Worm (Caenorhabditis elegans) whole organism, L3 larva: ENCODE data around the gene F27B3.6.

Source experiments
- R02D3.7 ChIP-seq: fragments of 150-350 bp; optimal IDR thresholded peaks from 2 replicates; lab custom pipeline; 2014; ENCODE audit warnings: missing biosample characterization, missing genetic modification characterization
- aly-2 ChIP-seq: fragments of 150-350 bp; optimal IDR thresholded peaks from 2 replicates; lab custom pipeline; 2014; ENCODE audit warnings: missing biosample characterization, missing genetic modification characterization
- ama-1 ChIP-seq: fragments of 150-350 bp; optimal IDR thresholded peaks from 2 replicates; lab custom pipeline; 2018
- ceh-16 ChIP-seq: sonication (generic microtip); optimal IDR thresholded peaks from 2 replicates; lab custom pipeline; 2017; ENCODE audit warnings: missing biosample characterization, missing genetic modification characterization
- ceh-28 ChIP-seq: fragments of 150-350 bp; optimal IDR thresholded peaks from 2 replicates; lab custom pipeline; 2014; ENCODE audit warnings: missing biosample characterization, missing genetic modification reagents, missing genetic modification characterization
- ceh-82 ChIP-seq: fragments of 150-350 bp; optimal IDR thresholded peaks from 2 replicates; lab custom pipeline; 2014; ENCODE audit warnings: missing biosample characterization, missing genetic modification characterization
- egl-27 ChIP-seq: sonication (generic microtip); optimal IDR thresholded peaks from 4 replicates; lab custom pipeline; 2017; ENCODE audit warnings: missing biosample characterization, missing genetic modification reagents, missing genetic modification characterization
- egl-5 ChIP-seq: fragments of 150-350 bp; optimal IDR thresholded peaks from 2 replicates; lab custom pipeline; 2017; ENCODE audit warnings: missing biosample characterization, missing genetic modification reagents, missing genetic modification characterization, inconsistent platforms
- elt-1 ChIP-seq: fragments of 150-350 bp; optimal IDR thresholded peaks from 2 replicates; lab custom pipeline; 2014; ENCODE audit warnings: missing biosample characterization, missing genetic modification characterization
- elt-2 ChIP-seq: sonication (generic microtip); optimal IDR thresholded peaks from 2 replicates; lab custom pipeline; 2016; ENCODE audit warnings: missing genetic modification reagents, mild to moderate bottlenecking, missing genetic modification characterization, missing compliant biosample characterization
- elt-3 ChIP-seq, 3 experiments: fragments of 150-350 bp in 1 of 3; sonication (generic microtip) in 2 of 3; optimal IDR thresholded peaks; 2 replicates in 2 of 3; 4 replicates in 1 of 3; lab custom pipeline; 2014 to 2017; ENCODE audit warnings: missing biosample characterization in 3 of 3, missing genetic modification characterization in 3 of 3
- eor-1 ChIP-seq, 2 experiments: fragments of 150-350 bp; optimal IDR thresholded peaks; 2 replicates each; lab custom pipeline; 2014 to 2018; ENCODE audit warnings: missing biosample characterization in 2 of 2, missing genetic modification characterization in 2 of 2
- fkh-10 ChIP-seq: sonication (generic microtip); optimal IDR thresholded peaks from 2 replicates; lab custom pipeline; 2017; ENCODE audit warnings: missing biosample characterization, missing genetic modification reagents, missing genetic modification characterization
- hmg-11 ChIP-seq: sonication (generic microtip); optimal IDR thresholded peaks from 2 replicates; lab custom pipeline; 2016; ENCODE audit warnings: missing genetic modification characterization, missing compliant biosample characterization
- jun-1 ChIP-seq: fragments of 150-350 bp; optimal IDR thresholded peaks from 2 replicates; lab custom pipeline; 2014; ENCODE audit warnings: missing biosample characterization, missing genetic modification reagents, missing genetic modification characterization
- lin-15B ChIP-seq: fragments of 150-350 bp; optimal IDR thresholded peaks from 2 replicates; lab custom pipeline; 2014; ENCODE audit warnings: missing biosample characterization, missing genetic modification characterization
- lin-39 ChIP-seq: fragments of 150-350 bp; optimal IDR thresholded peaks from 2 replicates; lab custom pipeline; 2018; ENCODE audit warnings: missing biosample characterization, missing genetic modification reagents, missing genetic modification characterization
- lsy-12 ChIP-seq: sonication (generic microtip); optimal IDR thresholded peaks from 2 replicates; lab custom pipeline; 2016; ENCODE audit warnings: mild to moderate bottlenecking, missing genetic modification characterization, missing compliant biosample characterization
- nfya-1 ChIP-seq: sonication (generic microtip); optimal IDR thresholded peaks from 2 replicates; lab custom pipeline; 2017; ENCODE audit warnings: missing genetic modification characterization, mild to moderate bottlenecking, missing compliant biosample characterization, antibody characterized with exemption, moderate library complexity; ENCODE audit not compliant: insufficient read depth
- nhr-11 ChIP-seq: fragments of 150-350 bp; optimal IDR thresholded peaks from 2 replicates; lab custom pipeline; 2014; ENCODE audit warnings: missing biosample characterization, missing genetic modification characterization
- nhr-12 ChIP-seq: fragments of 150-350 bp; optimal IDR thresholded peaks from 2 replicates; lab custom pipeline; 2014; ENCODE audit warnings: missing biosample characterization, missing genetic modification characterization
- nhr-23 ChIP-seq: fragments of 150-350 bp; optimal IDR thresholded peaks from 2 replicates; lab custom pipeline; 2014; ENCODE audit warnings: missing biosample characterization, missing genetic modification reagents, missing genetic modification characterization
- nhr-25 ChIP-seq: sonication (generic microtip); optimal IDR thresholded peaks from 2 replicates; lab custom pipeline; 2017; ENCODE audit warnings: missing biosample characterization, missing genetic modification characterization
- nhr-28 ChIP-seq: fragments of 150-350 bp; optimal IDR thresholded peaks from 2 replicates; lab custom pipeline; 2014; ENCODE audit warnings: missing biosample characterization, missing genetic modification characterization
- nhr-43 ChIP-seq: sonication (generic microtip); optimal IDR thresholded peaks from 2 replicates; lab custom pipeline; 2016; ENCODE audit warnings: mild to moderate bottlenecking, missing genetic modification characterization, missing compliant biosample characterization; ENCODE audit not compliant: poor library complexity, severe bottlenecking
- nhr-67 ChIP-seq: fragments of 150-350 bp; optimal IDR thresholded peaks from 2 replicates; lab custom pipeline; 2014; ENCODE audit warnings: missing biosample characterization, missing genetic modification characterization
- nhr-76 ChIP-seq: fragments of 150-350 bp; sonication (generic microtip); optimal IDR thresholded peaks from 5 replicates; lab custom pipeline; 2014; ENCODE audit warnings: missing biosample characterization, missing genetic modification characterization
- nhr-77 ChIP-seq: fragments of 150-350 bp; optimal IDR thresholded peaks from 2 replicates; lab custom pipeline; 2014; ENCODE audit warnings: missing biosample characterization, missing genetic modification characterization
- pha-4 ChIP-seq: fragments of 150-350 bp; optimal IDR thresholded peaks from 2 replicates; lab custom pipeline; 2014; ENCODE audit warnings: missing biosample characterization, missing genetic modification reagents, missing genetic modification characterization
- pqm-1 ChIP-seq: fragments of 150-350 bp; optimal IDR thresholded peaks from 2 replicates; lab custom pipeline; 2017; ENCODE audit warnings: missing biosample characterization, missing genetic modification characterization, inconsistent platforms
- skn-1 ChIP-seq: fragments of 150-350 bp; optimal IDR thresholded peaks from 2 replicates; lab custom pipeline; 2014; ENCODE audit warnings: missing biosample characterization, missing genetic modification characterization
- snpc-4 ChIP-seq: fragments of 150-350 bp; optimal IDR thresholded peaks from 2 replicates; lab custom pipeline; 2014; ENCODE audit warnings: missing biosample characterization, missing genetic modification characterization
- tbx-2 ChIP-seq: sonication (generic microtip); optimal IDR thresholded peaks from 2 replicates; lab custom pipeline; 2016; ENCODE audit warnings: mild to moderate bottlenecking, missing genetic modification characterization, missing compliant biosample characterization
- unc-39 ChIP-seq: sonication (generic microtip); optimal IDR thresholded peaks from 4 replicates; lab custom pipeline; 2017; ENCODE audit warnings: missing biosample characterization, missing genetic modification characterization
- unc-62 ChIP-seq: fragments of 150-350 bp; sonication (generic microtip); optimal IDR thresholded peaks from 4 replicates; lab custom pipeline; 2014; ENCODE audit warnings: missing biosample characterization, missing genetic modification reagents, missing genetic modification characterization
- zag-1 ChIP-seq: fragments of 150-350 bp; optimal IDR thresholded peaks from 2 replicates; lab custom pipeline; 2014; ENCODE audit warnings: missing biosample characterization, missing genetic modification characterization

The F27B3.6 gene

DNA sequence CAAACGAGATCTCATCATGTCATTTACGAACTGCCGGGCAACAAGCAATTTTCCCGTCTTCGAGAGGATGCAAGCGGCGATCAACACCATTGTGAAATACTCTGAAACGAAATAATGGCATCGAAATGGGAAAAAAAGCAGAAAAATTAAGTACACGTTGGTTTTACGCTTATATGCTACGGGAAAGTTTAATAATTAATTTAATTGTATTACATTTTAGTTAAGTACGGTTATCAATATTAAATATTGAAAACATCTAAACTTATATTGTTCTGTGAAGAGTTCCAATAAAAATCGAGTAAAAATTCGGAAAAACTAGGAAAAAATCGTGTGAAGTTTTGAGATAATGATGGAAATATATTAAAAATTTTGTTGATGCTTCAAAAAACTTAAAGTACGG, 46.5 kb upstream of the F27B3.6 start, which contains the start of gene copd-1:
copd-1 (minus strand) TSS at position 101 of the 400 bp plus-strand sequence.
- TF ChIP-seq ceh-82 (tag; lab: Kevin White, UChicago) (no peak), egl-5 (no peak), egl-27 (tag; lab: Kevin White, UChicago) (no peak), nhr-77 (no peak), jun-1 (tag; lab: Kevin White, UChicago) (no peak)

DNA sequence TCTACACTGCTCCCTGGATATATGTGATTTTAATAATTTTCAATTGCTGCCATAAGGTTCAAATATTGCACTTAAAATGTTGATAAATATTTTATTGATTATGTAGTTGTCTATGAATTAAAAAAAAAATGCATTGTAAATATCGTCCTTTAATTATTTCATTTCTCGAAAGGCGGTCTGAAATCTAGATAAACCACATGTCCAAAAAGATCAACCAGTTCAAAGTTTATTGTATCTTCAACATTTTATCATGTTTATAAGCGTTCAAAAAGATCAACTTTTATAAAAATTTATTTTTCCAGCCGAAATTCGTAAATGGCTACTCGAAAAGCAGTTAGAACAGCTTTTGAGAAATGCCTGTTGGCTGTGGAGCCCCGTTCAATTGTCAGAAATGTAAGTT, 41.5 kb upstream of the F27B3.6 start, which contains the start of gene C13B9.2:
C13B9.2 (plus strand) TSS at position 301 of the 400 bp plus-strand sequence.
- TF ChIP-seq nhr-76 (tag; lab: Kevin White, UChicago), result no peak
- TF ChIP-seq unc-62 (GFP tag; lab: Kevin White, UChicago), result no peak
- TF ChIP-seq ama-1 (lab: Kevin White, UChicago), result no peak
- TF ChIP-seq fkh-10 (GFP tag; lab: Kevin White, UChicago), result no peak
- no peak for TF ChIP-seq nhr-12 (tag; lab: Kevin White, UChicago)
- TF ChIP-seq lin-39, result no peak
- no peak for TF ChIP-seq lin-15B (tag; lab: Kevin White, UChicago)
- no peak for TF ChIP-seq unc-39 (tag; lab: Kevin White, UChicago)
- no peak for TF ChIP-seq nhr-25 (tag; lab: Kevin White, UChicago)
- TF ChIP-seq elt-3 (tag; optimal IDR thresholded peaks at IDR 0.05; lab: Kevin White, UChicago), result no peak
- TF ChIP-seq aly-2 (tag; lab: Kevin White, UChicago), result no peak

DNA sequence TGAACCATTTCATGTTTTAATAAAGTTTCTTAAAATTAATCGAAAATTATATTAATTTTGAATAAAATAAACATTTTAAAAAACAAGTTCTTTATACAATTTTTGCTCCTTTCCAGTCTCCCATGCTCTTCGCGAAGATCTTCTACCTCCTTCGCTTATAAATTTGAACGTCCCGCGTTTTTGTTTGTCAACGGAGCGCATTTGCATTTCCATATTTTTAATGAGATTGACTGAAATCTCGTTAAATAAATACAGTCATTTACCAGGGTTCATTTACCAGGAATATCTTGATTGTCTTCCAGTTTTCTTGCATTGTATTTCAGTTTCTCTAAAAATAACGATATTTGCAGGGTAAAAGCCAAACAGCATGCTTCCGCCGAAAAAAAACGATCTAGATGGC, 36.7 kb upstream of the F27B3.6 start, which contains the start of gene cmtr-2:
cmtr-2 (plus strand) TSS at position 351 of the 400 bp plus-strand sequence.
- TF ChIP-seq lin-39, result peak; percentile 66
- TF ChIP-seq nfya-1, result peak; percentile 49
- TF ChIP-seq lin-15B (tag; lab: Kevin White, UChicago), result peak; percentile 71
- TF ChIP-seq elt-1 (tag; lab: Kevin White, UChicago), result no peak
- peak; percentile 71 for TF ChIP-seq pha-4
- TF ChIP-seq nhr-23 (tag; lab: Kevin White, UChicago), result peak; percentile 27
- TF ChIP-seq R02D3.7, result peak; percentile 17
- TF ChIP-seq tbx-2 (tag; lab: Kevin White, UChicago), result no peak
- TF ChIP-seq hmg-11 (tag; lab: Kevin White, UChicago), result peak; percentile 21
- peak; percentile 14 for TF ChIP-seq elt-2
- peak; percentile 52 for TF ChIP-seq egl-5
- TF ChIP-seq nhr-28 (tag; lab: Kevin White, UChicago), result no peak
- no peak for TF ChIP-seq nhr-11 (tag; lab: Kevin White, UChicago)
- TF ChIP-seq, all 47 proteins: peak for 9

DNA sequence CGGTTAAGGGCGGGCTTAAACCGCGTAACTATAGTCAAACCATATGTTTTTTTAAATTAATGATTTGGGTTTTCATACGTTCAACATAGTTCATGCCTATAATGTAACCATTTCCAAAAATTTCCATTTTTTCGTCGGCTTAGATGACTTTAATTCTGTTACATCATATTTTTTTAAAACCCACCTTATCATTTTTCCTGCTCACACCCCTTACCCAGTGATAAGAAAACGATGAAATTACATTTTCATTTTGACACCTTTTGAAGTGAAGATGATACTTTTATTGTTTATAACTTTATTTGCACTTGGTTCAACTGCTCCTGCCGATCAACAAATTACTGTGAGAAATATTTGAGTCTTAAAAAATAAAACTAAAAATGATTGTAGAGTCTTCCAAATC, 33.9 kb upstream of the F27B3.6 start, which contains the start of gene ctsa-4.2:
ctsa-4.2 (plus strand) TSS at position 247 of the 400 bp plus-strand sequence.
- no peak for TF ChIP-seq aly-2 (tag; lab: Kevin White, UChicago)
- TF ChIP-seq elt-2, result peak; percentile 83
- peak; percentile 58 for TF ChIP-seq skn-1 (tag; lab: Kevin White, UChicago)

DNA sequence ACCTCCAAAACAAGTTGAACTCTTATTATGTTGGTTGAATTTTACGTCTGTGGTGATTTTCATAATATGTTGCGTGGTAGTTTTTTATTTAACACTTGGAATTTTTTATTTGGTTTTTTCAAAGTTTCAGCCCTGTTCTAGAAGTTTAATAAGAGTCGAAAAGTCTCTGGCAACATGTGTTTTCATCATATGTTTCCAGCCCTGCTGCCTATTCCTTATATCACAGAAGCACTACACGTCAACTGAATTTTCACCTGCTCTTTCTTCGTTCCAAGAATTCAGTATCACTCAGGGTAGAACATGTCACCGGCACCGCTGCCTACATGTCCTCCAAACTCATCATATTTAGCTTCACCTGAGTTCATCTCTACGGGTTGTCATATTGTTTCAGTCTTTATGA, 32.1 kb upstream of the F27B3.6 start, which contains the start of gene srh-40:
srh-40 (plus strand) TSS at position 301 of the 400 bp plus-strand sequence.
- TF ChIP-seq nhr-77 (no peak), hmg-11 (tag; lab: Kevin White, UChicago) (no peak), zag-1 (tag; lab: Kevin White, UChicago) (no peak), elt-3 (tag; optimal IDR thresholded peaks at IDR 0.05; lab: Kevin White, UChicago) (no peak), nhr-28 (tag; lab: Kevin White, UChicago) (no peak), nhr-67 (tag; lab: Kevin White, UChicago) (no peak), lin-15B (tag; lab: Kevin White, UChicago) (no peak), pha-4 (no peak), ceh-82 (tag; lab: Kevin White, UChicago) (no peak), eor-1 (tag; optimal IDR thresholded peaks at IDR 0.05; lab: Kevin White, UChicago) (no peak)

DNA sequence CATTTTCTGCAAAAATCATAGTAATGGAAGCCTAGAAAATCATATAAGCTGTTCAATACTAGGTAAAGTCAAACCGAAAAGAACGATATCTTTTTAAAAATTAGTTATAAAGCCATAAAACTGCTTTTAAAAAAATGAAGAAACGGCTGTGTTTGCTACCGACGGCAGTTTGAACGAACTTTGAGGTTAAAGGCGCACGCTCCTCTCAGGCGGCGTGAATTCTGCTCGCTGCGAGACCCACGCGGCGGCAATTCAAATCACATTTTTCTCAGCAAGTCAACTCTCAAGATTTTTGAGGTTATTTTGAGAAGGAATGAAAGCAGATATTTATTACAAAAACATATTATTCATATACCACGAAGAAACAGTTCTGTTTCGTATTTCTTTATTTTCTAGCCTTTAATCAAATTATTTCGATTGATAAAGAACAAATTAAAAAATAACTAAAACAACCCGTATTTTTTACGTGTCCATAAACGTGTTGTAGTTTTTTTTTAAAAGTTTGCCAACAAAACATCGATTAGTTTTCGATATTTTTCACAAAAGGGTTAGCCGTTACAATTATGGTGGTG, 29.8 kb upstream of the F27B3.6 start, which contains the start of the genes mdh-2 and F20H11.4:
mdh-2 (minus strand) TSS at position 6 of the 572 bp plus-strand sequence.
F20H11.4 (plus strand) TSS at position 522 of the 572 bp plus-strand sequence.
- peak; percentile 62 for TF ChIP-seq snpc-4 (tag; lab: Kevin White, UChicago)
- TF ChIP-seq nfya-1, result peak; percentile 87
- TF ChIP-seq nhr-25 (tag; lab: Kevin White, UChicago), result peak; percentile 87
- TF ChIP-seq ceh-28 (tag; lab: Kevin White, UChicago), result peak; percentile 14
- peak; percentile 16 for TF ChIP-seq lsy-12 (tag; lab: Kevin White, UChicago)
- peak; percentile 77 for TF ChIP-seq lin-39
- TF ChIP-seq ceh-16 (tag; lab: Kevin White, UChicago), result no peak
- TF ChIP-seq jun-1 (tag; lab: Kevin White, UChicago), result peak; percentile 27
- no peak for TF ChIP-seq eor-1 (tag; optimal IDR thresholded peaks at IDR 0.05; lab: Kevin White, UChicago)
- TF ChIP-seq nhr-43, result peak; percentile 49
- no peak for TF ChIP-seq nhr-77
- TF ChIP-seq skn-1 (tag; lab: Kevin White, UChicago), result peak; percentile 66
- TF ChIP-seq pha-4, result peak; percentile 95
- TF ChIP-seq egl-5, result peak; percentile 43
- peak; percentile 34 for TF ChIP-seq pqm-1 (tag; lab: Kevin White, UChicago)
- no peak for TF ChIP-seq nhr-12 (tag; lab: Kevin White, UChicago)
- peak; percentile 73 for TF ChIP-seq hmg-11 (tag; lab: Kevin White, UChicago)
- TF ChIP-seq R02D3.7, result peak; percentile 52
- peak; percentile 54 for TF ChIP-seq elt-2
- peak; percentile 86 for TF ChIP-seq lin-15B (tag; lab: Kevin White, UChicago)
- TF ChIP-seq nhr-23 (tag; lab: Kevin White, UChicago), result peak; percentile 70
- no peak for TF ChIP-seq fkh-10 (GFP tag; lab: Kevin White, UChicago)
